Worm (Caenorhabditis elegans) whole organism, late embryonic: Measurements from ENCODE around the gene C05D12.5.

Experiments used
- C08G9.2 ChIP-seq: sonication (generic microtip); optimal IDR thresholded peaks from 2 replicates; lab custom pipeline; 2016; ENCODE audit warnings: mild to moderate bottlenecking, missing genetic modification characterization, moderate library complexity, missing compliant biosample characterization
- C38D4.7 ChIP-seq: fragments of 200-800 bp; sonication (Bioruptor generic); optimal IDR thresholded peaks from 2 replicates; lab custom pipeline; 2018; ENCODE audit warnings: mild to moderate bottlenecking, missing genetic modification characterization, moderate library complexity, missing compliant biosample characterization
- K02D7.2 ChIP-seq: sonication (generic microtip); optimal IDR thresholded peaks from 2 replicates; lab custom pipeline; 2017; ENCODE audit warnings: mild to moderate bottlenecking, missing genetic modification characterization, missing compliant biosample characterization
- K09A11.1 ChIP-seq: sonication (generic microtip); optimal IDR thresholded peaks from 2 replicates; lab custom pipeline; 2017; ENCODE audit warnings: antibody characterized with exemption, mild to moderate bottlenecking, missing genetic modification characterization, missing compliant biosample characterization; ENCODE audit not compliant: insufficient read depth
- ahr-1 ChIP-seq: sonication (generic microtip); optimal IDR thresholded peaks from 2 replicates; lab custom pipeline; 2016; ENCODE audit warnings: missing genetic modification characterization, missing compliant biosample characterization
- ama-1 ChIP-seq: fragments of 150-350 bp; optimal IDR thresholded peaks from 2 replicates; lab custom pipeline; 2014
- ceh-14 ChIP-seq: sonication (generic microtip); optimal IDR thresholded peaks from 2 replicates; lab custom pipeline; 2016; ENCODE audit warnings: missing genotype, missing genetic modification characterization, missing compliant biosample characterization
- ceh-19 ChIP-seq: fragments of 200-800 bp; sonication (Bioruptor generic); optimal IDR thresholded peaks from 2 replicates; lab custom pipeline; 2018; ENCODE audit warnings: mild to moderate bottlenecking, missing genetic modification characterization, missing compliant biosample characterization
- ceh-2 ChIP-seq: sonication (generic microtip); optimal IDR thresholded peaks from 2 replicates; lab custom pipeline; 2016; ENCODE audit warnings: missing genotype, missing genetic modification characterization, missing compliant biosample characterization
- ceh-22 ChIP-seq: sonication (generic microtip); optimal IDR thresholded peaks from 2 replicates; lab custom pipeline; 2017; ENCODE audit warnings: missing biosample characterization, missing genetic modification characterization
- ceh-24 ChIP-seq: sonication (generic microtip); optimal IDR thresholded peaks from 2 replicates; lab custom pipeline; 2016; ENCODE audit warnings: mild to moderate bottlenecking, missing genetic modification characterization, missing compliant biosample characterization
- ceh-31 ChIP-seq: sonication (generic microtip); optimal IDR thresholded peaks from 2 replicates; lab custom pipeline; 2016; ENCODE audit warnings: missing genetic modification characterization, missing compliant biosample characterization
- ceh-34 ChIP-seq: sonication (generic microtip); optimal IDR thresholded peaks from 2 replicates; lab custom pipeline; 2016; ENCODE audit warnings: mild to moderate bottlenecking, missing genetic modification characterization, missing compliant biosample characterization
- ceh-45 ChIP-seq: fragments of 200-800 bp; sonication (Bioruptor generic); IDR thresholded peaks from 2 replicates; pipeline ENCODE4 v1.3.6; 2022; ENCODE audit warnings: missing genetic modification reagents, missing genetic modification characterization, missing compliant biosample characterization
- ceh-48 ChIP-seq: sonication (generic microtip); optimal IDR thresholded peaks from 2 replicates; lab custom pipeline; 2016; ENCODE audit warnings: missing genetic modification characterization, inconsistent platforms, missing compliant biosample characterization
- ceh-9 ChIP-seq: sonication (generic microtip); optimal IDR thresholded peaks from 2 replicates; lab custom pipeline; 2016; ENCODE audit warnings: mild to moderate bottlenecking, missing genetic modification characterization, inconsistent platforms, missing compliant biosample characterization
- dve-1 ChIP-seq: sonication (generic microtip); optimal IDR thresholded peaks from 2 replicates; lab custom pipeline; 2017; ENCODE audit warnings: antibody characterized with exemption, mild to moderate bottlenecking, missing genetic modification characterization, missing compliant biosample characterization
- ets-4 ChIP-seq: sonication (generic microtip); optimal IDR thresholded peaks from 2 replicates; lab custom pipeline; 2016; ENCODE audit warnings: missing genetic modification characterization, missing compliant biosample characterization
- eyg-1 ChIP-seq: sonication (generic microtip); optimal IDR thresholded peaks from 2 replicates; lab custom pipeline; 2016; ENCODE audit warnings: missing genotype, missing genetic modification characterization, missing compliant biosample characterization
- fax-1 ChIP-seq: sonication (generic microtip); optimal IDR thresholded peaks from 2 replicates; lab custom pipeline; 2016; ENCODE audit warnings: missing genotype, missing genetic modification characterization, missing compliant biosample characterization
- fkh-10 ChIP-seq: fragments of 150-350 bp; optimal IDR thresholded peaks from 2 replicates; lab custom pipeline; 2014; ENCODE audit warnings: missing biosample characterization, missing genetic modification reagents, missing genetic modification characterization
- fkh-6 ChIP-seq: sonication (generic microtip); optimal IDR thresholded peaks from 2 replicates; lab custom pipeline; 2016; ENCODE audit warnings: missing genetic modification characterization, missing compliant biosample characterization
- gmeb-2 ChIP-seq: sonication (generic microtip); optimal IDR thresholded peaks from 2 replicates; lab custom pipeline; 2016; ENCODE audit warnings: missing genetic modification characterization, inconsistent platforms, missing compliant biosample characterization
- hlh-13 ChIP-seq: fragments of 200-800 bp; sonication (Bioruptor generic); optimal IDR thresholded peaks from 2 replicates; lab custom pipeline; 2018; ENCODE audit warnings: mild to moderate bottlenecking, missing genetic modification characterization, missing compliant biosample characterization
- hlh-15 ChIP-seq: sonication (generic microtip); optimal IDR thresholded peaks from 2 replicates; lab custom pipeline; 2016; ENCODE audit warnings: missing genetic modification characterization, missing compliant biosample characterization
- lim-6 ChIP-seq: sonication (generic microtip); optimal IDR thresholded peaks from 2 replicates; lab custom pipeline; 2016; ENCODE audit warnings: missing genetic modification characterization, missing compliant biosample characterization
- nhr-232 ChIP-seq: sonication (generic microtip); optimal IDR thresholded peaks from 2 replicates; lab custom pipeline; 2016; ENCODE audit warnings: missing genetic modification characterization, missing compliant biosample characterization
- odd-2 ChIP-seq: sonication (generic microtip); optimal IDR thresholded peaks from 2 replicates; lab custom pipeline; 2017; ENCODE audit warnings: antibody characterized with exemption, mild to moderate bottlenecking, missing genetic modification characterization, missing compliant biosample characterization
- pag-3 ChIP-seq: sonication (generic microtip); optimal IDR thresholded peaks from 2 replicates; lab custom pipeline; 2016; ENCODE audit warnings: missing compliant biosample characterization, missing genetic modification characterization, borderline replicate concordance
- pax-1 ChIP-seq: fragments of 150-350 bp; optimal IDR thresholded peaks from 2 replicates; lab custom pipeline; 2014; ENCODE audit warnings: missing biosample characterization, missing genetic modification characterization
- pha-2 ChIP-seq: sonication (generic microtip); optimal IDR thresholded peaks from 2 replicates; lab custom pipeline; 2017; ENCODE audit warnings: mild to moderate bottlenecking, missing genetic modification characterization, missing compliant biosample characterization
- ref-2 ChIP-seq: sonication (generic microtip); optimal IDR thresholded peaks from 2 replicates; lab custom pipeline; 2016; ENCODE audit warnings: missing genetic modification characterization, missing compliant biosample characterization
- sox-4 ChIP-seq: sonication (generic microtip); optimal IDR thresholded peaks from 2 replicates; lab custom pipeline; 2017; ENCODE audit warnings: mild to moderate bottlenecking, missing genetic modification characterization, inconsistent platforms, missing compliant biosample characterization
- tbx-2 ChIP-seq: sonication (generic microtip); optimal IDR thresholded peaks from 2 replicates; lab custom pipeline; 2016; ENCODE audit warnings: missing genetic modification characterization, missing compliant biosample characterization
- tbx-7 ChIP-seq: sonication (generic microtip); optimal IDR thresholded peaks from 2 replicates; lab custom pipeline; 2016; ENCODE audit warnings: missing genotype, missing genetic modification characterization, missing compliant biosample characterization
- unc-42 ChIP-seq: sonication (generic microtip); optimal IDR thresholded peaks from 2 replicates; lab custom pipeline; 2016; ENCODE audit warnings: missing genotype, missing genetic modification characterization, missing compliant biosample characterization
- unc-55 ChIP-seq: sonication (generic microtip); optimal IDR thresholded peaks from 2 replicates; lab custom pipeline; 2017; ENCODE audit warnings: missing biosample characterization, missing genetic modification reagents, missing genetic modification characterization
- zip-5 ChIP-seq: sonication (generic microtip); optimal IDR thresholded peaks from 2 replicates; lab custom pipeline; 2016; ENCODE audit warnings: missing genetic modification characterization, missing compliant biosample characterization
- ztf-16 ChIP-seq: sonication (generic microtip); optimal IDR thresholded peaks from 2 replicates; lab custom pipeline; 2017; ENCODE audit warnings: missing genetic modification characterization, missing compliant biosample characterization

Gene C05D12.5

ce11 chrII:11393787-11394186 is 40.3 kb upstream of the C05D12.5 start:
- TF ChIP-seq ceh-24 (tag; lab: Kevin White, UChicago) = no peak
- TF ChIP-seq C38D4.7 (GFP tag; lab: Kevin White, UChicago) = no peak
- TF ChIP-seq gmeb-2 (tag; lab: Kevin White, UChicago) = no peak
- peak; percentile 34 for TF ChIP-seq ceh-2 (tag; lab: Kevin White, UChicago)
- TF ChIP-seq sox-4 (tag; lab: Kevin White, UChicago) = no peak
- peak; percentile 52 for TF ChIP-seq ceh-34
- peak; percentile 11 for TF ChIP-seq eyg-1
- TF ChIP-seq fax-1 (tag; lab: Kevin White, UChicago) = no peak
- TF ChIP-seq K02D7.2 = no peak
- no peak for TF ChIP-seq tbx-7 (tag; lab: Kevin White, UChicago)
- TF ChIP-seq ztf-16 (tag; lab: Kevin White, UChicago) = no peak
- no peak for TF ChIP-seq K09A11.1 (tag; lab: Kevin White, UChicago)
- TF ChIP-seq C08G9.2 = no peak
- peak; percentile 16 for TF ChIP-seq ceh-19 (GFP tag; lab: Kevin White, UChicago)
- no peak for TF ChIP-seq odd-2 (tag; lab: Kevin White, UChicago)
- no peak for TF ChIP-seq ama-1 (lab: Kevin White, UChicago)

DNA sequence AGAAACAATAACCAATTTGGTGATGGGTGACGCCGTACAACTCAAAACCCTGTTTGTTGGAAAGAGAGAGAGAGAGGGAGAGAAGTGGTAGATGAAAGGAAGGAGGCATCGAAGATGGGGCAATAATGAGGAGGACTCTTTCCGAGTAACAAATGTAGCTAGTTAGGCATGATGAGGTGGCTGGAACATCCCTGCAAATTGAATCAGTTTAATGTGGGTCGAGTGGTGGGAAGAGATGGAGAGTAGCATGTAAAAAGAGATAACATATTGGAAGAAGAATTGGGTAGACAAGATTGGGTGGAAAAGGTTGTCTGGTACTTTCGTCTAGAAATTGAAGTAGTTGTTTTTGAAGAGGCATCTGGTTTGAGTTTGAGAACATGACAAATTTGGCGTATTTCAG is 37.8 kb upstream of the C05D12.5 start:
- no peak for TF ChIP-seq lim-6
- no peak for TF ChIP-seq ceh-22
- peak; percentile 84 for TF ChIP-seq unc-42 (tag; lab: Kevin White, UChicago)
- TF ChIP-seq K09A11.1 (tag; lab: Kevin White, UChicago) = no peak
- no peak for TF ChIP-seq hlh-15 (tag; lab: Kevin White, UChicago)
- TF ChIP-seq ref-2 (tag; lab: Kevin White, UChicago) = no peak
- TF ChIP-seq ceh-48 (tag; lab: Kevin White, UChicago) = no peak
- TF ChIP-seq C08G9.2 = peak; percentile 13
- no peak for TF ChIP-seq ceh-2 (tag; lab: Kevin White, UChicago)
- TF ChIP-seq ceh-9 (tag; lab: Kevin White, UChicago) = no peak
- no peak for TF ChIP-seq nhr-232 (tag; lab: Kevin White, UChicago)
- no peak for TF ChIP-seq pag-3 (tag; lab: Kevin White, UChicago)
- no peak for TF ChIP-seq ets-4 (tag; lab: Kevin White, UChicago)
- no peak for TF ChIP-seq ahr-1 (tag; lab: Kevin White, UChicago)

- TF ChIP-seq gmeb-2 (tag; lab: Kevin White, UChicago) (no peak), zip-5 (tag; lab: Kevin White, UChicago) (no peak), ceh-31 (tag; lab: Kevin White, UChicago) (peak; percentile 22), unc-42 (tag; lab: Kevin White, UChicago) (no peak), fkh-6 (tag; lab: Kevin White, UChicago) (peak; percentile 44), ets-4 (tag; lab: Kevin White, UChicago) (peak; percentile 64), dve-1 (peak; percentile 14), fkh-10 (no peak), ceh-14 (tag; lab: Kevin White, UChicago) (no peak), C08G9.2 (no peak), ref-2 (tag; lab: Kevin White, UChicago) (peak; percentile 24), ceh-45 (GFP tag; lab: Robert Waterston, UW) (no peak), ceh-48 (tag; lab: Kevin White, UChicago) (no peak), pha-2 (tag; lab: Kevin White, UChicago) (no peak), tbx-7 (tag; lab: Kevin White, UChicago) (no peak), hlh-13 (no peak)
- TF ChIP-seq, all 69 proteins: peak for 5
Observed at ce11 chrII:11398787-11399186, 35.3 kb upstream of the C05D12.5 start.

DNA sequence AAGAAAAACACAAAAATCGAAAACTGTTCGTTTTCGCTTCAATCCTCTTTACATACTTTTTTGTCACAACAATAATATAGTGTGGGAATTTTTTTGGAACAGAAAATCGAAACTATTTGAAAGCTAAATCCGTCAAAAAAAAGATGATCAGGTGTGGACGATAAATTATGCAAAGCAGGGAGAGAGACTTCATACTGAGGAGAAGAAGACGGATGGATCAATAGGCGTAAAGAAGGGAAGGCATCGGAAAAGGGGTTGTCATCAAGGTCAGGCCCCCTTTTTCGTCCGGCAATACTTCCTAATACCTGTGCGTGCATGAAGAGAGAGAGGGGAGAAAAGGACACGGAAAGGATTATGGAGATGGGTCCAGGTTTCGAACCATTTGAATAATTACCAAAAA is 33.7 kb upstream of the C05D12.5 start:
- TF ChIP-seq tbx-2 (tag; lab: Kevin White, UChicago) (no peak), unc-55 (GFP tag; lab: Kevin White, UChicago) (no peak), pax-1 (tag; lab: Kevin White, UChicago) (no peak)
